Worm (Caenorhabditis elegans): ENCODE measurements around the gene T26A5.2.

The T26A5.2 gene

DNA sequence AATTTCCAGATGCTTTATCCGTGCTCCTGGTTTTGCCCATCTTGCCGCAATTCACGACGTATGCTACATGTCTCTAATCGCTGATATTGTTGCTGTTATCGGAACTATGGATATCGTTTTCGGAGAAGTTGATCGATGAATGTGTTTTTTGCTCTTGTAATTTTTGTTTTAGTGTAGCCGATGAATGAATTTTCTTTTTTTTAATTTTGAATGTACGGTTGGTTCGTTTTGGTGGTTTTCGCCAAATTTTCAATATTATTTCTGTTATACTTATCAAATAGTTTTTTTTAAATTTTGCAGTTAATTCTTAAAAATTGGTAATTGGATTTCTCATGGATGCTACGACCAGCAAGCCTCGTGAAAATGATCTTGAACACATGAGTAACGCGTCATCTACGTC, at the start of gene T26A5.2:
T26A5.2 (plus strand) TSS at position 301 of the 400 bp plus-strand sequence.
- TF ChIP-seq ceh-39 (tag; optimal IDR thresholded peaks at IDR 0.05): no peak
- TF ChIP-seq bed-3 (GFP tag; optimal IDR thresholded peaks at IDR 0.05): no peak
- TF ChIP-seq ztf-11 (tag; optimal IDR thresholded peaks at IDR 0.05): no peak
- TF ChIP-seq zip-8 (tag; optimal IDR thresholded peaks at IDR 0.05): no peak
- no peak for TF ChIP-seq nhr-76 (tag; optimal IDR thresholded peaks at IDR 0.05)
- TF ChIP-seq ces-1 (GFP tag; optimal IDR thresholded peaks at IDR 0.05): no peak
- no peak for TF ChIP-seq elt-1 (tag; optimal IDR thresholded peaks at IDR 0.05; ENCODE audit: borderline replicate concordance, insufficient read depth)
- no peak for TF ChIP-seq lsy-2 (tag; optimal IDR thresholded peaks at IDR 0.05)
- no peak for TF ChIP-seq sptf-1 (tag; optimal IDR thresholded peaks at IDR 0.05)
- no peak for TF ChIP-seq snpc-4 (tag; optimal IDR thresholded peaks at IDR 0.05)
- no peak for TF ChIP-seq mls-2 (tag; optimal IDR thresholded peaks at IDR 0.05)
- TF ChIP-seq pha-4 (tag; optimal IDR thresholded peaks at IDR 0.05): no peak
- no peak for TF ChIP-seq unc-62 (GFP tag; optimal IDR thresholded peaks at IDR 0.05)
- TF ChIP-seq cnd-1 (tag; optimal IDR thresholded peaks at IDR 0.05): no peak
- no peak for TF ChIP-seq unc-120 (tag; optimal IDR thresholded peaks at IDR 0.05; ENCODE audit: poor library complexity, severe bottlenecking)
- no peak for TF ChIP-seq mab-5 (tag; optimal IDR thresholded peaks at IDR 0.05)
- no peak for TF ChIP-seq nhr-12 (tag; optimal IDR thresholded peaks at IDR 0.05)
- no peak for TF ChIP-seq ham-2 (GFP tag; optimal IDR thresholded peaks at IDR 0.05)

DNA sequence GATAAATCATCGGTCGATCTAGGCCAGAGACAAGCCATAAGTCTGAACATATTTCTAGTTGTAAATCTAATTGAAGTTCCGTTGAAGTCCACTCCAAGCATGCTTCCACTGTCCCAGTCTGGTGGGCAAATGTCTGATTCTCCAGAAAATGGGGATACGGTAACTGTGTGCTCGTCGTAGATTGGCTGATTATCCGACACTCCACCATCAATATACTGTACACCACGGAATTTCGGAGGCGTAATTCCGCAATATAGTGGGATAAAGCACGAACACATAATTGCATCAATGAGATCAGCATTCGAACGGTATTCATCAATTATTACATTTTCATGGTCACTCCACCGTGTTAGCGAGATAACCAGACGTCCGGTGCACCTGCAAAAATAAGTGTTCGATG, 48.9 kb upstream of the T26A5.2 start:
- TF ChIP-seq M03D4.4 (tag; optimal IDR thresholded peaks at IDR 0.05) (no peak), elt-3 (tag; optimal IDR thresholded peaks at IDR 0.05) (no peak), unc-120 (tag; optimal IDR thresholded peaks at IDR 0.05; ENCODE audit: poor library complexity, severe bottlenecking) (no peak), ham-2 (GFP tag; optimal IDR thresholded peaks at IDR 0.05) (no peak), elt-1 (tag; optimal IDR thresholded peaks at IDR 0.05; ENCODE audit: borderline replicate concordance, insufficient read depth) (no peak), bed-3 (GFP tag; optimal IDR thresholded peaks at IDR 0.05) (no peak)

DNA sequence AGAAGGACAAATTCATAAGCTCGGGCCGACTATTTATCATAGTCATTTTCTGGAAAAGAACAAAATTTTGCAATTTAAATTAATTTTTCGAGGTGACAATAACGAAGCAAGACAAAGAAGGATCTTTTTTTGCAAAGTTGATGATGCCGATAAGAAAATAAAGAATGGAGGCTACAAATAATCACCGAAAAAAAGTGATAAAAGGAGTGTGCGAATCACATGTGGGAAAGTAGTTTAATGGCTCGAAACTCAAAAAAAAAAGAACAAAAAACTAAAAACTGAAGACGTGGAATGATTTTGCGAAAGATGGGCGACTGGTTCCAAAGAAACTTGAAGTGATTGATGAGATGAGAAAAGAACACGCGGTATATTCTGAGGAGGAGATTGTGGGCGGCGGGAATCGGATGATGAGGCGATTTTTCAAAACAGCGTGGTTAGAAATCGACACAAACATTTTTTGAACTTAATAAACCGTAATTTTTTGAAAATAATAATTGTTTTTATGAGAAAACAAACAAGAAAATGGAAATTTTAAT, 47.6 kb upstream of the T26A5.2 start, which contains the start of gene atgl-1:
atgl-1 (minus strand) TSS at position 51 of the 536 bp plus-strand sequence.
- no peak for TF ChIP-seq elt-1 (tag; optimal IDR thresholded peaks at IDR 0.05; ENCODE audit: borderline replicate concordance, insufficient read depth)
- no peak for TF ChIP-seq blmp-1 (tag; optimal IDR thresholded peaks at IDR 0.05)
- no peak for TF ChIP-seq lsy-2 (tag; optimal IDR thresholded peaks at IDR 0.05)
- TF ChIP-seq snpc-4 (tag; optimal IDR thresholded peaks at IDR 0.05): no peak
- no peak for TF ChIP-seq unc-39 (tag; optimal IDR thresholded peaks at IDR 0.05)
- no peak for TF ChIP-seq flh-1 (GFP tag; optimal IDR thresholded peaks at IDR 0.05)
- no peak for TF ChIP-seq ces-1 (GFP tag; optimal IDR thresholded peaks at IDR 0.05)
- no peak for TF ChIP-seq ceh-43 (GFP tag; optimal IDR thresholded peaks at IDR 0.05)
- no peak for TF ChIP-seq ceh-39 (tag; optimal IDR thresholded peaks at IDR 0.05)
- no peak for TF ChIP-seq M03D4.4 (tag; optimal IDR thresholded peaks at IDR 0.05)
- no peak for TF ChIP-seq nhr-12 (tag; optimal IDR thresholded peaks at IDR 0.05)
- TF ChIP-seq tbx-8 (GFP tag; optimal IDR thresholded peaks at IDR 0.05): no peak
- no peak for TF ChIP-seq ztf-11 (tag; optimal IDR thresholded peaks at IDR 0.05)
- no peak for TF ChIP-seq nhr-28 (tag; optimal IDR thresholded peaks at IDR 0.05)
- no peak for TF ChIP-seq mab-5 (tag; optimal IDR thresholded peaks at IDR 0.05)
- no peak for TF ChIP-seq lin-32 (GFP tag; optimal IDR thresholded peaks at IDR 0.05)
- no peak for TF ChIP-seq sptf-1 (tag; optimal IDR thresholded peaks at IDR 0.05)

DNA sequence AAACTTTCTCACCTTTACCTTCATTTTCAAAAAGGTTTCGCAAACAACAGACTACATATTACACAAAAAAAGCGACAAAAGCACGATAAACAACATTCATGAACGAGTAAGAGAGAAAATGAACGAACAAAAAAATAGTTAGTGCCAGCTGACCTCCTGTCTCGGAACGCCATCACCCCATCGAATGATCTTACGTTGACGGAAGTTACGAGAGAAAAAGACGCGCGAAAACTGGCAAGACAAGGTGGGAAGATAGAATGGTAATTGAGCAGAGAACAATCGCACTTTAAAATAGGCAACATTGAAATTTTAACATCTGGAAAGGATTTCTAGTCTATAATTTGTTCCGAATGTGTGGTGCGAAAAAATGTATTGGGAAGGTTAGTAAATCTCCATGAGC, 46.9 kb upstream of the T26A5.2 start:
- TF ChIP-seq sem-2 (GFP tag; optimal IDR thresholded peaks at IDR 0.05): no peak
- TF ChIP-seq hlh-1 (tag; optimal IDR thresholded peaks at IDR 0.05): peak; percentile 10

DNA sequence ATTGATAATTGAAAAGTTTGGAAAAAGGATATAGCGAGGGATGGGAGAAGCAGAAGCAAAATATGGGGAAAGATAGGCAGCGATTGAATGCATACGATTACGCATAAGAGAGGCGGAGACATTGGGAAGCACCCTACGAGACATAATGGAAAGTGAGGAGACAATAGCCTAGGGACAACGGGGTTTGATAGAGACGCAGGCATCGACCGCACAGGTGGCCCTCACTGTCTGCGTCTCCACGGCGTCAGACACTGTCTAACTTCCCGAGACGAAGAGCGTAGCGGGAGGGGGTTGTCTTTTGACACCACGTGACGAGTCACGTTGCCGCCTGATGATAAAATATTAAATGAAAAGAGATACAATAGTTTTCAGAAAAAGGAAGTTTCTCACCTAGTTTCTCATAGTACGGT, 46.1 kb upstream of the T26A5.2 start:
- no peak for TF ChIP-seq ztf-11 (tag; optimal IDR thresholded peaks at IDR 0.05)
- peak; percentile 59 for TF ChIP-seq elt-1 (tag; optimal IDR thresholded peaks at IDR 0.05; ENCODE audit: borderline replicate concordance, insufficient read depth)
- peak; percentile 71 for TF ChIP-seq hlh-1 (tag; optimal IDR thresholded peaks at IDR 0.05)
- TF ChIP-seq lsy-2 (tag; optimal IDR thresholded peaks at IDR 0.05): peak; percentile 37
- TF ChIP-seq ces-1 (GFP tag; optimal IDR thresholded peaks at IDR 0.05): peak; percentile 75
- TF ChIP-seq bed-3 (GFP tag; optimal IDR thresholded peaks at IDR 0.05): no peak
- TF ChIP-seq unc-62 (GFP tag; optimal IDR thresholded peaks at IDR 0.05): peak; percentile 17
- peak; percentile 82 for TF ChIP-seq pha-4 (tag; optimal IDR thresholded peaks at IDR 0.05)
- TF ChIP-seq cnd-1 (tag; optimal IDR thresholded peaks at IDR 0.05): peak; percentile 61
- no peak for TF ChIP-seq tbx-8 (GFP tag; optimal IDR thresholded peaks at IDR 0.05)
- TF ChIP-seq ham-2 (GFP tag; optimal IDR thresholded peaks at IDR 0.05): peak; percentile 93
- peak; percentile 18 for TF ChIP-seq mep-1 (tag; optimal IDR thresholded peaks at IDR 0.05)
- peak; percentile 45 for TF ChIP-seq unc-120 (tag; optimal IDR thresholded peaks at IDR 0.05; ENCODE audit: poor library complexity, severe bottlenecking)
